Worm (Caenorhabditis elegans): ENCODE data around the gene elks-1.

elks-1 gene

ce11 chrIV:3294553-3295185 lies 55.2 kb downstream of the elks-1 start, which contains the start of gene W08E12.7 (continued):
- TF ChIP-seq lin-15B (tag; optimal IDR thresholded peaks at IDR 0.05) (peak; percentile 99), F16B12.6 (tag; optimal IDR thresholded peaks at IDR 0.05) (peak; percentile 75), dsc-1 (tag; optimal IDR thresholded peaks at IDR 0.05) (peak; percentile 84), lin-39 (tag; optimal IDR thresholded peaks at IDR 0.05) (peak; percentile 70), aly-2 (tag; optimal IDR thresholded peaks at IDR 0.05) (peak; percentile 84), alr-1 (tag; optimal IDR thresholded peaks at IDR 0.05; ENCODE audit: borderline replicate concordance) (no peak), tlp-1 (tag; optimal IDR thresholded peaks at IDR 0.05) (no peak), ceh-88 (GFP tag; IDR thresholded peaks at IDR 0.05) (peak; percentile 85), snpc-4 (tag; optimal IDR thresholded peaks at IDR 0.05) (peak; percentile 76), ztf-11 (tag; optimal IDR thresholded peaks at IDR 0.05) (peak in 1 of 2 experiments; percentile 78), nhr-12 (tag; optimal IDR thresholded peaks at IDR 0.05) (no peak), sptf-1 (tag; optimal IDR thresholded peaks at IDR 0.05) (no peak), unc-130 (tag; optimal IDR thresholded peaks at IDR 0.05) (peak; percentile 98), vab-15 (tag; optimal IDR thresholded peaks at IDR 0.05) (peak; percentile 85), nhr-20 (tag; optimal IDR thresholded peaks at IDR 0.05) (peak; percentile 94), unc-98 (GFP tag; IDR thresholded peaks at IDR 0.05) (no peak; the same call in 1 of the 2 replicates), lin-13 (GFP tag; optimal IDR thresholded peaks at IDR 0.05) (peak; percentile 95), ceh-82 (tag; optimal IDR thresholded peaks at IDR 0.05) (peak; percentile 94 to 98 (median 94)), sup-37 (GFP tag; optimal IDR thresholded peaks at IDR 0.05) (no peak), blmp-1 (tag; optimal IDR thresholded peaks at IDR 0.05) (peak; percentile 91), lin-35 (GFP tag; optimal IDR thresholded peaks at IDR 0.05) (peak; percentile 94 to 96), elt-3 (tag; optimal IDR thresholded peaks at IDR 0.05) (peak in 5 of 6 experiments; percentile 22 to 98 (median 81)), lir-3 (tag; optimal IDR thresholded peaks at IDR 0.05; ENCODE audit: poor library complexity) (peak; percentile 83), dpl-1 (GFP tag; optimal IDR thresholded peaks at IDR 0.05) (peak; percentile 93 to 94 (median 93)), mdl-1 (tag; optimal IDR thresholded peaks at IDR 0.05) (peak in 1 of 2 experiments; percentile 96), grh-1 (GFP tag; IDR thresholded peaks at IDR 0.05) (peak; percentile 75), zag-1 (tag; optimal IDR thresholded peaks at IDR 0.05) (peak; percentile 50), elt-2 (tag; optimal IDR thresholded peaks at IDR 0.05) (peak; percentile 40), fkh-8 (tag; optimal IDR thresholded peaks at IDR 0.05) (peak; percentile 97), unc-62 (GFP tag; optimal IDR thresholded peaks at IDR 0.05) (no peak), swsn-7 (tag; optimal IDR thresholded peaks at IDR 0.05) (peak; percentile 93), C16A3.4 (tag; optimal IDR thresholded peaks at IDR 0.05) (peak; percentile 98), nhr-71 (tag; optimal IDR thresholded peaks at IDR 0.05) (peak; percentile 97), pag-3 (tag; optimal IDR thresholded peaks at IDR 0.05; ENCODE audit: borderline replicate concordance, insufficient read depth) (peak; percentile 55), irx-1 (tag; optimal IDR thresholded peaks at IDR 0.05) (peak; percentile 86), egl-27 (tag; optimal IDR thresholded peaks at IDR 0.05) (no peak), hlh-4 (tag; optimal IDR thresholded peaks at IDR 0.05) (no peak), lsy-2 (tag; optimal IDR thresholded peaks at IDR 0.05) (peak; percentile 96 to 97), fkh-4 (tag; optimal IDR thresholded peaks at IDR 0.05; ENCODE audit: borderline replicate concordance) (no peak), nhr-77 (tag; optimal IDR thresholded peaks at IDR 0.05) (peak; percentile 96), nhr-11 (tag; optimal IDR thresholded peaks at IDR 0.05) (peak; percentile 68), hpl-2 (GFP tag; optimal IDR thresholded peaks at IDR 0.05) (peak; percentile 89), efl-3 (GFP tag; optimal IDR thresholded peaks at IDR 0.05) (no peak), mep-1 (tag; optimal IDR thresholded peaks at IDR 0.05) (peak; percentile 99), fos-1 (tag; optimal IDR thresholded peaks at IDR 0.05) (peak; percentile 90), jun-1 (tag; optimal IDR thresholded peaks at IDR 0.05) (peak; percentile 87), Y116A8C.19 (tag; optimal IDR thresholded peaks at IDR 0.05; ENCODE audit: borderline replicate concordance) (no peak), nhr-237 (tag; optimal IDR thresholded peaks at IDR 0.05) (peak; percentile 94), ceh-90 (tag; optimal IDR thresholded peaks at IDR 0.05) (no peak)
